Worm (Caenorhabditis elegans) whole organism, L3 larva: ENCODE results near the gene cgh-1.

ENCODE experiments used
- R02D3.7 ChIP-seq: fragments of 150-350 bp; optimal IDR thresholded peaks from 2 replicates; lab custom pipeline; 2014; ENCODE audit warnings: missing biosample characterization, missing genetic modification characterization
- ZK546.5 ChIP-seq: sonication (generic microtip); optimal IDR thresholded peaks from 2 replicates; lab custom pipeline; 2017; ENCODE audit warnings: missing biosample characterization, missing genetic modification characterization
- ceh-16 ChIP-seq: sonication (generic microtip); optimal IDR thresholded peaks from 2 replicates; lab custom pipeline; 2017; ENCODE audit warnings: missing biosample characterization, missing genetic modification characterization
- ceh-28 ChIP-seq: fragments of 150-350 bp; optimal IDR thresholded peaks from 2 replicates; lab custom pipeline; 2014; ENCODE audit warnings: missing biosample characterization, missing genetic modification reagents, missing genetic modification characterization
- ceh-82 ChIP-seq: fragments of 150-350 bp; optimal IDR thresholded peaks from 2 replicates; lab custom pipeline; 2014; ENCODE audit warnings: missing biosample characterization, missing genetic modification characterization
- ceh-9 ChIP-seq: sonication (generic microtip); optimal IDR thresholded peaks from 2 replicates; lab custom pipeline; 2018; ENCODE audit warnings: missing biosample characterization, missing genetic modification characterization
- daf-12 ChIP-seq: fragments of 150-350 bp; optimal IDR thresholded peaks from 2 replicates; lab custom pipeline; 2014; ENCODE audit warnings: missing biosample characterization, missing genetic modification reagents, missing genetic modification characterization
- egl-27 ChIP-seq: sonication (generic microtip); optimal IDR thresholded peaks from 4 replicates; lab custom pipeline; 2017; ENCODE audit warnings: missing biosample characterization, missing genetic modification reagents, missing genetic modification characterization
- egl-5 ChIP-seq: fragments of 150-350 bp; optimal IDR thresholded peaks from 2 replicates; lab custom pipeline; 2017; ENCODE audit warnings: missing biosample characterization, missing genetic modification reagents, missing genetic modification characterization, inconsistent platforms
- elt-1 ChIP-seq: fragments of 150-350 bp; optimal IDR thresholded peaks from 2 replicates; lab custom pipeline; 2014; ENCODE audit warnings: missing biosample characterization, missing genetic modification characterization
- elt-2 ChIP-seq: sonication (generic microtip); optimal IDR thresholded peaks from 2 replicates; lab custom pipeline; 2016; ENCODE audit warnings: missing genetic modification reagents, mild to moderate bottlenecking, missing genetic modification characterization, missing compliant biosample characterization
- elt-3 ChIP-seq, 3 experiments: fragments of 150-350 bp in 1 of 3; sonication (generic microtip) in 2 of 3; optimal IDR thresholded peaks; 2 replicates in 2 of 3; 4 replicates in 1 of 3; lab custom pipeline; 2014 to 2017; ENCODE audit warnings: missing biosample characterization in 3 of 3, missing genetic modification characterization in 3 of 3
- eor-1 ChIP-seq, 2 experiments: fragments of 150-350 bp; optimal IDR thresholded peaks; 2 replicates each; lab custom pipeline; 2014 to 2018; ENCODE audit warnings: missing biosample characterization in 2 of 2, missing genetic modification characterization in 2 of 2
- fkh-2 ChIP-seq: fragments of 150-350 bp; optimal IDR thresholded peaks from 2 replicates; lab custom pipeline; 2014; ENCODE audit warnings: missing biosample characterization, missing genetic modification reagents, missing genetic modification characterization
- hmg-11 ChIP-seq: sonication (generic microtip); optimal IDR thresholded peaks from 2 replicates; lab custom pipeline; 2016; ENCODE audit warnings: missing genetic modification characterization, missing compliant biosample characterization
- jun-1 ChIP-seq: fragments of 150-350 bp; optimal IDR thresholded peaks from 2 replicates; lab custom pipeline; 2014; ENCODE audit warnings: missing biosample characterization, missing genetic modification reagents, missing genetic modification characterization
- lin-15B ChIP-seq: fragments of 150-350 bp; optimal IDR thresholded peaks from 2 replicates; lab custom pipeline; 2014; ENCODE audit warnings: missing biosample characterization, missing genetic modification characterization
- lin-39 ChIP-seq: fragments of 150-350 bp; optimal IDR thresholded peaks from 2 replicates; lab custom pipeline; 2018; ENCODE audit warnings: missing biosample characterization, missing genetic modification reagents, missing genetic modification characterization
- lsy-12 ChIP-seq: sonication (generic microtip); optimal IDR thresholded peaks from 2 replicates; lab custom pipeline; 2016; ENCODE audit warnings: mild to moderate bottlenecking, missing genetic modification characterization, missing compliant biosample characterization
- mdl-1 ChIP-seq: fragments of 150-350 bp; optimal IDR thresholded peaks from 2 replicates; lab custom pipeline; 2014; ENCODE audit warnings: missing biosample characterization, missing genetic modification characterization
- nfya-1 ChIP-seq: sonication (generic microtip); optimal IDR thresholded peaks from 2 replicates; lab custom pipeline; 2017; ENCODE audit warnings: missing genetic modification characterization, mild to moderate bottlenecking, missing compliant biosample characterization, antibody characterized with exemption, moderate library complexity; ENCODE audit not compliant: insufficient read depth
- nhr-12 ChIP-seq: fragments of 150-350 bp; optimal IDR thresholded peaks from 2 replicates; lab custom pipeline; 2014; ENCODE audit warnings: missing biosample characterization, missing genetic modification characterization
- nhr-23 ChIP-seq: fragments of 150-350 bp; optimal IDR thresholded peaks from 2 replicates; lab custom pipeline; 2014; ENCODE audit warnings: missing biosample characterization, missing genetic modification reagents, missing genetic modification characterization
- nhr-237 ChIP-seq: fragments of 150-350 bp; optimal IDR thresholded peaks from 2 replicates; lab custom pipeline; 2014; ENCODE audit warnings: missing biosample characterization, missing genetic modification characterization
- nhr-25 ChIP-seq: sonication (generic microtip); optimal IDR thresholded peaks from 2 replicates; lab custom pipeline; 2017; ENCODE audit warnings: missing biosample characterization, missing genetic modification characterization
- nhr-43 ChIP-seq: sonication (generic microtip); optimal IDR thresholded peaks from 2 replicates; lab custom pipeline; 2016; ENCODE audit warnings: mild to moderate bottlenecking, missing genetic modification characterization, missing compliant biosample characterization; ENCODE audit not compliant: poor library complexity, severe bottlenecking
- nhr-76 ChIP-seq: fragments of 150-350 bp; sonication (generic microtip); optimal IDR thresholded peaks from 5 replicates; lab custom pipeline; 2014; ENCODE audit warnings: missing biosample characterization, missing genetic modification characterization
- nhr-77 ChIP-seq: fragments of 150-350 bp; optimal IDR thresholded peaks from 2 replicates; lab custom pipeline; 2014; ENCODE audit warnings: missing biosample characterization, missing genetic modification characterization
- pha-4 ChIP-seq: fragments of 150-350 bp; optimal IDR thresholded peaks from 2 replicates; lab custom pipeline; 2014; ENCODE audit warnings: missing biosample characterization, missing genetic modification reagents, missing genetic modification characterization
- pqm-1 ChIP-seq: fragments of 150-350 bp; optimal IDR thresholded peaks from 2 replicates; lab custom pipeline; 2017; ENCODE audit warnings: missing biosample characterization, missing genetic modification characterization, inconsistent platforms
- sea-2 ChIP-seq: fragments of 150-350 bp; sonication (generic microtip); optimal IDR thresholded peaks from 4 replicates; lab custom pipeline; 2014; ENCODE audit warnings: missing biosample characterization, missing genetic modification reagents, missing genetic modification characterization
- skn-1 ChIP-seq: fragments of 150-350 bp; optimal IDR thresholded peaks from 2 replicates; lab custom pipeline; 2014; ENCODE audit warnings: missing biosample characterization, missing genetic modification characterization
- snpc-4 ChIP-seq: fragments of 150-350 bp; optimal IDR thresholded peaks from 2 replicates; lab custom pipeline; 2014; ENCODE audit warnings: missing biosample characterization, missing genetic modification characterization
- tbx-2 ChIP-seq: sonication (generic microtip); optimal IDR thresholded peaks from 2 replicates; lab custom pipeline; 2016; ENCODE audit warnings: mild to moderate bottlenecking, missing genetic modification characterization, missing compliant biosample characterization
- unc-39 ChIP-seq: sonication (generic microtip); optimal IDR thresholded peaks from 4 replicates; lab custom pipeline; 2017; ENCODE audit warnings: missing biosample characterization, missing genetic modification characterization
- unc-62 ChIP-seq: fragments of 150-350 bp; sonication (generic microtip); optimal IDR thresholded peaks from 4 replicates; lab custom pipeline; 2014; ENCODE audit warnings: missing biosample characterization, missing genetic modification reagents, missing genetic modification characterization
- zag-1 ChIP-seq: fragments of 150-350 bp; optimal IDR thresholded peaks from 2 replicates; lab custom pipeline; 2014; ENCODE audit warnings: missing biosample characterization, missing genetic modification characterization
- ztf-11 ChIP-seq: fragments of 150-350 bp; optimal IDR thresholded peaks from 2 replicates; lab custom pipeline; 2014; ENCODE audit warnings: missing biosample characterization, missing genetic modification characterization
- ztf-4 ChIP-seq: fragments of 150-350 bp; optimal IDR thresholded peaks from 2 replicates; lab custom pipeline; 2014; ENCODE audit warnings: missing biosample characterization, missing genetic modification characterization

Gene cgh-1

ce11 chrIII:7518424-7518823 is 20.8 kb upstream of the cgh-1 start, which contains the start of gene clk-2:
Gene clk-2, minus strand, starts transcription at chrIII:7518524.
- TF ChIP-seq jun-1 (no peak), nhr-23 (tag; lab: Kevin White, UChicago) (no peak), ztf-4 (tag; lab: Kevin White, UChicago) (no peak), ceh-82 (tag; lab: Kevin White, UChicago) (no peak), nhr-12 (tag; lab: Kevin White, UChicago) (no peak), ceh-16 (tag; lab: Kevin White, UChicago) (no peak), nhr-43 (tag; lab: Kevin White, UChicago) (no peak), nhr-237 (tag; lab: Kevin White, UChicago) (no peak), zag-1 (tag; lab: Kevin White, UChicago) (no peak), unc-62 (GFP tag; lab: Kevin White, UChicago) (no peak), fkh-2 (tag; lab: Kevin White, UChicago) (no peak), nhr-76 (no peak), eor-1 (tag; optimal IDR thresholded peaks at IDR 0.05; lab: Kevin White, UChicago) (no peak), ceh-9 (tag; lab: Kevin White, UChicago) (no peak), tbx-2 (tag; lab: Kevin White, UChicago) (no peak), pqm-1 (tag; lab: Kevin White, UChicago) (no peak), hmg-11 (tag; lab: Kevin White, UChicago) (no peak), elt-3 (tag; optimal IDR thresholded peaks at IDR 0.05; lab: Kevin White, UChicago) (no peak), pha-4 (tag; lab: Kevin White, UChicago) (no peak), lin-39 (no peak)

DNA sequence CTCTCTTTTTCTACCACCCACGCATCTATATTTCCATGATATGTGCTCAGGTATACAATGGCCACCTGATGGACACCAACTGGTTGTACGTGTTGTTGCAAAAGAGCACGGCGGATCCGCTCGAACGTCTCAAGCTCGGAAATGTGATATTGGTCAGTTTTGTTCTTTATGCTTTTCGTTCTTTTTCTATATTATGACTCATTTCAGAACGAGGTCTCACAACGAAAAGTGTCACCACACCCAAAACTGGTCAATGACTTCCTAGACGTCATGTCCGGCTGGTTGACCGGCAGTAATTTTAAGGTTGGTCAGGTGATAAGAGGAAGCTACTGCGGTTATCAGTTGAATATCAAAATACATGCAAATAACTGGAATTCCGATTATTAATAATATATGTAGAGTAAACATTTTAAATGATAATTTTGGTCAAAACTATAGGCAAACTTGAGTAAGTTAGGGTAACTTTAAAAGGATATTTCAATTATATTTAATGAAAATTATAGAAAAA is 10.6 kb upstream of the cgh-1 start, which contains the start of gene cls-1:
TSS of gene cls-1 (plus strand) at position 51 of the 508 bp plus-strand sequence.
- TF ChIP-seq elt-2 (tag; lab: Kevin White, UChicago) (peak; percentile 25), pqm-1 (tag; lab: Kevin White, UChicago) (peak; percentile 43), nhr-23 (tag; lab: Kevin White, UChicago) (no peak)
- TF ChIP-seq, all 47 proteins: peak for 2

DNA sequence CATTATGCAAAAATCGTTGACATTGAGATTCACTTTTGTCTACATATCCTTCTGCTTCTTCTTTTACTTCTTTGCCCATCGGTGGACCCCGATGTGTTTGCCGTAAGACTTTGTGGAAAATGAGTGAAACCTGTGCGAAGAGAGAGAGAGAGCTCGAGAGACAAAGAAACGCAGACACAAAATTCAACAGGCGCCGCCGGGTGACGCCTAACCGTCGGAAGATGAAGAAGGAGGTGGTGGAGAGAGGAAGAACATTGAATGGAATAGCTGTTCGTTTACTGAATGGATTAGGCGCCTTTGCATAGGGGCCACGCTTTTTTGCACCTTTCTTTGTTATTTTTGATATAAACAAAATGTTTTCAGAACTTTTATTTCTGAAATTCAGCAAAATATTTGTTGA is 9.4 kb upstream of the cgh-1 start:
- TF ChIP-seq egl-5 (tag; lab: Kevin White, UChicago), result no peak
- TF ChIP-seq elt-2 (tag; lab: Kevin White, UChicago), result no peak
- TF ChIP-seq nhr-76, result no peak
- TF ChIP-seq sea-2, result no peak
- TF ChIP-seq unc-39, result no peak
- TF ChIP-seq nfya-1 (tag; lab: Kevin White, UChicago), result no peak
- TF ChIP-seq nhr-12 (tag; lab: Kevin White, UChicago), result no peak
- no peak for TF ChIP-seq ceh-28 (tag; lab: Kevin White, UChicago)
- TF ChIP-seq fkh-2 (tag; lab: Kevin White, UChicago), result no peak
- no peak for TF ChIP-seq egl-27 (tag; lab: Kevin White, UChicago)
- no peak for TF ChIP-seq nhr-77 (tag; lab: Kevin White, UChicago)
- TF ChIP-seq ceh-9 (tag; lab: Kevin White, UChicago), result no peak
- TF ChIP-seq daf-12 (tag; lab: Kevin White, UChicago), result no peak
- TF ChIP-seq, all 47 proteins: peak for 0

ce11 chrIII:7499421-7499902 is 1.8 kb upstream of the cgh-1 start, which contains the start of the genes C07H6.9 and sap-140:
Gene C07H6.9, minus strand, starts transcription at chrIII:7499471.
Gene sap-140, plus strand, starts transcription at chrIII:7499738.
- TF ChIP-seq skn-1 (tag; lab: Kevin White, UChicago) (peak; percentile 6), tbx-2 (tag; lab: Kevin White, UChicago) (peak; percentile 51), nhr-43 (tag; lab: Kevin White, UChicago) (peak; percentile 56), lin-39 (peak; percentile 36), daf-12 (tag; lab: Kevin White, UChicago) (no peak), elt-3 (tag; optimal IDR thresholded peaks at IDR 0.05; lab: Kevin White, UChicago) (no peak), unc-39 (no peak), fkh-2 (tag; lab: Kevin White, UChicago) (no peak), ztf-11 (tag; lab: Kevin White, UChicago) (no peak), elt-2 (tag; lab: Kevin White, UChicago) (peak; percentile 36), snpc-4 (tag; lab: Kevin White, UChicago) (peak; percentile 77), elt-1 (no peak), ZK546.5 (tag; lab: Kevin White, UChicago) (peak; percentile 8), nhr-12 (tag; lab: Kevin White, UChicago) (no peak), egl-27 (tag; lab: Kevin White, UChicago) (no peak), zag-1 (tag; lab: Kevin White, UChicago) (no peak), pha-4 (tag; lab: Kevin White, UChicago) (peak; percentile 88), nhr-25 (tag; lab: Kevin White, UChicago) (peak; percentile 53), ceh-28 (tag; lab: Kevin White, UChicago) (peak; percentile 13), pqm-1 (tag; lab: Kevin White, UChicago) (peak; percentile 5), unc-62 (GFP tag; lab: Kevin White, UChicago) (no peak), lin-15B (tag; lab: Kevin White, UChicago) (peak; percentile 88), nhr-23 (tag; lab: Kevin White, UChicago) (peak; percentile 87), nhr-76 (no peak), R02D3.7 (peak; percentile 60), jun-1 (peak; percentile 31), egl-5 (tag; lab: Kevin White, UChicago) (no peak), hmg-11 (tag; lab: Kevin White, UChicago) (peak; percentile 73), lsy-12 (tag; lab: Kevin White, UChicago) (peak; percentile 16), nfya-1 (tag; lab: Kevin White, UChicago) (peak; percentile 84), mdl-1 (tag; lab: Kevin White, UChicago) (no peak)
- TF ChIP-seq, all 47 proteins: peak for 18
